Worm (Caenorhabditis elegans) whole organism, dauer: ENCODE data around the gene Y43F8B.23.

ENCODE experiments used
- unc-62 ChIP-seq: sonication (generic microtip); optimal IDR thresholded peaks from 2 replicates; lab custom pipeline; 2017; ENCODE audit warnings: missing biosample characterization, missing genetic modification reagents, missing genetic modification characterization

Y43F8B.23 gene

ce11 chrV:19467574-19467973 is at the start of gene Y43F8B.23:
TSS of gene Y43F8B.23 (minus strand) at chrV:19467648.
- no peak for TF ChIP-seq unc-62 (GFP tag; lab: Kevin White, UChicago)

- TF ChIP-seq unc-62 (GFP tag; lab: Kevin White, UChicago) = no peak
Observed at ce11 chrV:19513552-19513951, 46.1 kb upstream of the Y43F8B.23 start, which contains the start of gene phy-4. TSS of gene phy-4 (minus strand) at chrV:19513652.

- TF ChIP-seq unc-62 (GFP tag; lab: Kevin White, UChicago) = no peak
Observed at ce11 chrV:19512260-19512947, 45.0 kb upstream of the Y43F8B.23 start, which contains the start of gene Y43F8B.19. TSS of gene Y43F8B.19 (minus strand) at chrV:19512310.

ce11 chrV:19510925-19511324 is 43.5 kb upstream of the Y43F8B.23 start:
- TF ChIP-seq unc-62 (GFP tag; lab: Kevin White, UChicago) = no peak

ce11 chrV:19510352-19510751 is 42.9 kb upstream of the Y43F8B.23 start:
- TF ChIP-seq unc-62 (GFP tag; lab: Kevin White, UChicago) = no peak

- no peak for TF ChIP-seq unc-62 (GFP tag; lab: Kevin White, UChicago)
Observed at ce11 chrV:19509061-19509460, 41.6 kb upstream of the Y43F8B.23 start.

- no peak for TF ChIP-seq unc-62 (GFP tag; lab: Kevin White, UChicago)
Observed at ce11 chrV:19502579-19503151, 35.2 kb upstream of the Y43F8B.23 start, which contains the start of gene Y43F8B.3. TSS of gene Y43F8B.3 (plus strand) at chrV:19503101.

- TF ChIP-seq unc-62 (GFP tag; lab: Kevin White, UChicago) = no peak
Observed at ce11 chrV:19501389-19501788, 33.9 kb upstream of the Y43F8B.23 start.

- TF ChIP-seq unc-62 (GFP tag; lab: Kevin White, UChicago) = no peak
Observed at ce11 chrV:19497087-19497486, 29.6 kb upstream of the Y43F8B.23 start.

- no peak for TF ChIP-seq unc-62 (GFP tag; lab: Kevin White, UChicago)
Observed at ce11 chrV:19495587-19495986, 28.1 kb upstream of the Y43F8B.23 start, which contains the start of gene scl-21. TSS of gene scl-21 (minus strand) at chrV:19495687.

ce11 chrV:19495145-19495544 is 27.7 kb upstream of the Y43F8B.23 start:
- TF ChIP-seq unc-62 (GFP tag; lab: Kevin White, UChicago) = no peak

- no peak for TF ChIP-seq unc-62 (GFP tag; lab: Kevin White, UChicago)
Observed at ce11 chrV:19491302-19491701, 23.9 kb upstream of the Y43F8B.23 start, which contains the start of gene Y43F8B.29. TSS of gene Y43F8B.29 (plus strand) at chrV:19491602.

ce11 chrV:19490461-19490860 is 23.0 kb upstream of the Y43F8B.23 start, which contains the start of gene Y43F8B.7:
TSS of gene Y43F8B.7 (plus strand) at chrV:19490761.
- TF ChIP-seq unc-62 (GFP tag; lab: Kevin White, UChicago) = no peak

- no peak for TF ChIP-seq unc-62 (GFP tag; lab: Kevin White, UChicago)
Observed at ce11 chrV:19485690-19486089, 18.2 kb upstream of the Y43F8B.23 start, which contains the start of gene Y43F8B.18. TSS of gene Y43F8B.18 (plus strand) at chrV:19485990.

ce11 chrV:19485261-19485660 is 17.8 kb upstream of the Y43F8B.23 start, which contains the start of gene Y43F8B.28:
TSS of gene Y43F8B.28 (plus strand) at chrV:19485319.
- no peak for TF ChIP-seq unc-62 (GFP tag; lab: Kevin White, UChicago)

ce11 chrV:19484507-19484906 is 17.1 kb upstream of the Y43F8B.23 start, which contains the start of gene Y43F8B.17:
TSS of gene Y43F8B.17 (plus strand) at chrV:19484721.
- TF ChIP-seq unc-62 (GFP tag; lab: Kevin White, UChicago) = no peak
